Worm (Caenorhabditis elegans): ENCODE results near the gene nhr-51.
"Not testable (repeated sequence)": the region's sequence is repeated elsewhere in the genome, so short reads cannot be mapped to it uniquely, and the experiment has no call there.

- not testable (repeated sequence) for TF ChIP-seq R02D3.7 (tag; optimal IDR thresholded peaks at IDR 0.05); fos-1 (tag; optimal IDR thresholded peaks at IDR 0.05); aly-2 (tag; optimal IDR thresholded peaks at IDR 0.05); skn-1 (tag; optimal IDR thresholded peaks at IDR 0.05); ama-1 (optimal IDR thresholded peaks at IDR 0.05); unc-62 (GFP tag; optimal IDR thresholded peaks at IDR 0.05); ZK546.5 (tag; optimal IDR thresholded peaks at IDR 0.05); nhr-11 (tag; optimal IDR thresholded peaks at IDR 0.05); nhr-237 (tag; optimal IDR thresholded peaks at IDR 0.05); ztf-11 (tag; optimal IDR thresholded peaks at IDR 0.05); lin-15B (tag; optimal IDR thresholded peaks at IDR 0.05); nhr-28 (tag; optimal IDR thresholded peaks at IDR 0.05); ztf-4 (tag; optimal IDR thresholded peaks at IDR 0.05); nhr-12 (tag; optimal IDR thresholded peaks at IDR 0.05)
Observed at ce11 chrV:15643192-15643591, 30.6 kb upstream of the nhr-51 start, which contains the start of gene C55A1.4.
